Worm (Caenorhabditis elegans): Measurements from ENCODE around the gene ugt-22.

The ugt-22 gene

ce11 chrIV:13682733-13683132 is 43.7 kb downstream of the ugt-22 start:
- TF ChIP-seq klf-2 (GFP tag; conservative IDR thresholded peaks at IDR 0.05): no peak
- no peak for TF ChIP-seq ztf-29 (GFP tag; IDR thresholded peaks at IDR 0.05)
- TF ChIP-seq cog-1 (tag; optimal IDR thresholded peaks at IDR 0.05): no peak
- TF ChIP-seq T22C8.4 (GFP tag; IDR thresholded peaks at IDR 0.05): no peak
- TF ChIP-seq flt-1 (GFP tag; IDR thresholded peaks at IDR 0.05): no peak
- no peak for TF ChIP-seq ztf-23 (GFP tag; IDR thresholded peaks at IDR 0.05)

- TF ChIP-seq T22C8.4 (GFP tag; IDR thresholded peaks at IDR 0.05) (no peak), cog-1 (tag; optimal IDR thresholded peaks at IDR 0.05) (no peak), flt-1 (GFP tag; IDR thresholded peaks at IDR 0.05) (no peak), ref-1 (GFP tag; conservative IDR thresholded peaks at IDR 0.05) (no peak), tab-1 (GFP tag; IDR thresholded peaks at IDR 0.05) (no peak), ztf-23 (GFP tag; IDR thresholded peaks at IDR 0.05) (no peak), ztf-29 (GFP tag; IDR thresholded peaks at IDR 0.05) (no peak), klf-2 (GFP tag; conservative IDR thresholded peaks at IDR 0.05) (no peak), med-1 (GFP tag; optimal IDR thresholded peaks at IDR 0.05; ENCODE audit: insufficient read depth) (no peak)
These were observed 45.8 kb downstream of the ugt-22 start for ce11 chrIV:13684827-13685226.

ce11 chrIV:13686965-13687425 is 47.9 kb downstream of the ugt-22 start, which contains the start of gene nyn-1:
TSS of gene nyn-1 (minus strand) at chrIV:13687015.
- no peak for TF ChIP-seq ref-1 (GFP tag; conservative IDR thresholded peaks at IDR 0.05)
- TF ChIP-seq T22C8.4 (GFP tag; IDR thresholded peaks at IDR 0.05): no peak
- no peak for TF ChIP-seq med-1 (GFP tag; optimal IDR thresholded peaks at IDR 0.05; ENCODE audit: insufficient read depth)

- TF ChIP-seq ref-1 (GFP tag; conservative IDR thresholded peaks at IDR 0.05): no peak
- no peak for TF ChIP-seq ztf-23 (GFP tag; IDR thresholded peaks at IDR 0.05)
- no peak for TF ChIP-seq ztf-29 (GFP tag; IDR thresholded peaks at IDR 0.05)
- no peak for TF ChIP-seq flt-1 (GFP tag; IDR thresholded peaks at IDR 0.05)
- no peak for TF ChIP-seq klf-2 (GFP tag; conservative IDR thresholded peaks at IDR 0.05)
- no peak for TF ChIP-seq T22C8.4 (GFP tag; IDR thresholded peaks at IDR 0.05)
- TF ChIP-seq cog-1 (tag; optimal IDR thresholded peaks at IDR 0.05): no peak
- no peak for TF ChIP-seq med-1 (GFP tag; optimal IDR thresholded peaks at IDR 0.05; ENCODE audit: insufficient read depth)
- no peak for TF ChIP-seq tab-1 (GFP tag; IDR thresholded peaks at IDR 0.05)
These were observed 48.6 kb downstream of the ugt-22 start for ce11 chrIV:13687631-13688030.

ce11 chrIV:13689302-13689880 is 50.3 kb downstream of the ugt-22 start, which contains the start of gene T23G4.2:
TSS of gene T23G4.2 (minus strand) at chrIV:13689556.
- TF ChIP-seq ztf-23 (GFP tag; IDR thresholded peaks at IDR 0.05) (no peak), T22C8.4 (GFP tag; IDR thresholded peaks at IDR 0.05) (no peak), flt-1 (GFP tag; IDR thresholded peaks at IDR 0.05) (no peak), tab-1 (GFP tag; IDR thresholded peaks at IDR 0.05) (no peak), ref-1 (GFP tag; conservative IDR thresholded peaks at IDR 0.05) (no peak), med-1 (GFP tag; optimal IDR thresholded peaks at IDR 0.05; ENCODE audit: insufficient read depth) (no peak), cog-1 (tag; optimal IDR thresholded peaks at IDR 0.05) (no peak), klf-2 (GFP tag; conservative IDR thresholded peaks at IDR 0.05) (no peak), ztf-29 (GFP tag; IDR thresholded peaks at IDR 0.05) (no peak)

ce11 chrIV:13692522-13692921 is 53.5 kb downstream of the ugt-22 start:
- TF ChIP-seq tab-1 (GFP tag; IDR thresholded peaks at IDR 0.05) (no peak), med-1 (GFP tag; optimal IDR thresholded peaks at IDR 0.05; ENCODE audit: insufficient read depth) (no peak), ztf-29 (GFP tag; IDR thresholded peaks at IDR 0.05) (no peak)

- TF ChIP-seq med-1 (GFP tag; optimal IDR thresholded peaks at IDR 0.05; ENCODE audit: insufficient read depth): no peak
- no peak for TF ChIP-seq T22C8.4 (GFP tag; IDR thresholded peaks at IDR 0.05)
- no peak for TF ChIP-seq cog-1 (tag; optimal IDR thresholded peaks at IDR 0.05)
- no peak for TF ChIP-seq ztf-23 (GFP tag; IDR thresholded peaks at IDR 0.05)
- no peak for TF ChIP-seq tab-1 (GFP tag; IDR thresholded peaks at IDR 0.05)
- TF ChIP-seq ztf-29 (GFP tag; IDR thresholded peaks at IDR 0.05): no peak
- TF ChIP-seq flt-1 (GFP tag; IDR thresholded peaks at IDR 0.05): no peak
These were observed 54.9 kb downstream of the ugt-22 start for ce11 chrIV:13693976-13694375.

Data from whole organism, midembryonic.